Fruit fly (Drosophila melanogaster) whole organism: ENCODE data around the gene CG6125.

Source experiments
- pan ChIP-seq: fragments of >200 bp; optimal IDR thresholded peaks from 2 replicates; lab custom pipeline; 2017
- psq ChIP-seq: fragments of >200 bp; optimal IDR thresholded peaks from 2 replicates; lab custom pipeline; 2017

DNA sequence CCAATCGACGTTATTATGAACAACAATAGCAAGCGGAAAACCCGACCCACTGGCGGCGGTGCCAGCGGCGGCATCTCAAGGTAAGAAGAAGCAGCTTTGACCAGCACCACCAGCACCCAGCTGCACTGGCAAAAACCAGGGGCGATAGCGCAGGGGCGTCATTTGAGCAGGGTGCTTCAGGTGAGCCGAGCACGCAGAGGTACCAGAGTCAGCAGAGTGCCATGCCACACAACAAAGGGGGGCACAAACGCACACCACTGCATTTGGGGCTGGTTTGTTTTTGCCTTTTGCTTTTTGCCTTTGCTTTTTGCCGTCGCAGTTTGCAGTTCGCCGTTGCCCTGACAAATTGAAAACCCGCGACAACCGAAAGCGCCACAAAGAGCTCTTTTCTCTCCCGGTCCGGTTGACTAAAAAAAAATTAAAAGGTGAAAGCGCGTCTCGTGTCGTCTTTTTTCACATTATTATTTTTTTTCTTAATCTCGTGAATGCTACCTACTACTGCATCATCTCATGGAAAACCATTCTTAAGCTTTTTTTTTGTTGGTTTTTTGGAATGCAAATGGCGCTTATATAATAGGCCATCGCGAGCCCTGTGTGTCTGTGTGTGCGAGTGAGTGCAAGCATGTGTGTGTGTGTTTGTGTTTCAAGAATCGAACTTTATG is 2.4 kb upstream of the CG6125 start:
- no peak for TF ChIP-seq psq (lab: Kevin White, UChicago)
- TF ChIP-seq pan (lab: Kevin White, UChicago): no peak
